Worm (Caenorhabditis elegans) whole organism, L1 larva: ENCODE results near the gene ztf-28.

Experiments used
- F16B12.6 ChIP-seq: fragments of 150-350 bp; optimal IDR thresholded peaks from 2 replicates; lab custom pipeline; 2014; ENCODE audit warnings: missing biosample characterization, missing genetic modification characterization
- ama-1 ChIP-seq: fragments of 150-350 bp; optimal IDR thresholded peaks from 2 replicates; lab custom pipeline; 2014
- fos-1 ChIP-seq: fragments of 150-350 bp; optimal IDR thresholded peaks from 2 replicates; lab custom pipeline; 2014; ENCODE audit warnings: missing biosample characterization, missing genetic modification characterization
- irx-1 ChIP-seq: sonication (generic microtip); optimal IDR thresholded peaks from 2 replicates; lab custom pipeline; 2016; ENCODE audit warnings: missing genetic modification characterization, missing compliant biosample characterization
- lin-14 ChIP-seq: fragments of 200-800 bp; sonication (Bioruptor generic); optimal IDR thresholded peaks from 2 replicates; lab custom pipeline; 2018; ENCODE audit warnings: mild to moderate bottlenecking, missing genetic modification characterization, moderate library complexity, missing compliant biosample characterization
- lin-39 ChIP-seq: fragments of 150-350 bp; optimal IDR thresholded peaks from 2 replicates; lab custom pipeline; 2014; ENCODE audit warnings: missing biosample characterization, missing genetic modification reagents, missing genetic modification characterization
- nhr-11 ChIP-seq: fragments of 150-350 bp; optimal IDR thresholded peaks from 2 replicates; lab custom pipeline; 2014; ENCODE audit warnings: missing biosample characterization, missing genetic modification characterization
- nhr-12 ChIP-seq: sonication (generic microtip); optimal IDR thresholded peaks from 2 replicates; lab custom pipeline; 2017; ENCODE audit warnings: missing biosample characterization, missing genetic modification characterization
- unc-130 ChIP-seq: fragments of 150-350 bp; optimal IDR thresholded peaks from 2 replicates; lab custom pipeline; 2017; ENCODE audit warnings: missing biosample characterization, missing genetic modification characterization, inconsistent platforms
- unc-30 ChIP-seq: sonication (generic microtip); optimal IDR thresholded peaks from 2 replicates; lab custom pipeline; 2017; ENCODE audit warnings: missing biosample characterization, missing genetic modification characterization
- ztf-11 ChIP-seq, 2 experiments: sonication (generic microtip); optimal IDR thresholded peaks; 2 replicates each; lab custom pipeline; 2016 to 2017; ENCODE audit warnings: missing genetic modification characterization in 2 of 2, missing biosample characterization in 1 of 2, missing compliant biosample characterization in 1 of 2
- ztf-4 ChIP-seq: fragments of 150-350 bp; optimal IDR thresholded peaks from 2 replicates; lab custom pipeline; 2014; ENCODE audit warnings: missing biosample characterization, missing genetic modification characterization

DNA sequence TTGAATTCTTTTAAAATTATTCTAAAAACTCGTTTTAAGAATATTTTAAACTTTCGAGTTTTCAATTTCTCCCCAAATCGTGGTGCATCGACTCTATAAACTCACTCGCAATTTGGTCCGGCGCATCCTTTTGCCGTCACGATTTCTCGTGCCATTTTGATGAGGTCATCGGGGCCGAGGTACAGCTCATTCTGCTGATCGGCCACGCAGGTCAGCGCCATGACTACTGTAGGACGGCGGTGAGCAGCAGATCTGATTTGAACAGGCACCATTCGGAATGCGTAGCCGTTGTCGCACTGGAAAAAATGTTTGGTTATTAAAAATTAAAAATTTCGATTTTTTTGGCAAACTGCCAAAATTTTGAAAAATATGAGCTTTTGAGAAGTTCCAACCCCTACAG is 42.2 kb downstream of the ztf-28 start:
- TF ChIP-seq ztf-11 (tag; optimal IDR thresholded peaks at IDR 0.05; lab: Kevin White, UChicago), result no peak
- TF ChIP-seq lin-14 (GFP tag; lab: Kevin White, UChicago), result no peak
- no peak for TF ChIP-seq F16B12.6 (tag; lab: Kevin White, UChicago)
- no peak for TF ChIP-seq nhr-12
- TF ChIP-seq ztf-4 (tag; lab: Kevin White, UChicago), result no peak
- TF ChIP-seq unc-130 (tag; lab: Kevin White, UChicago), result no peak
- TF ChIP-seq irx-1, result no peak
- no peak for TF ChIP-seq fos-1 (tag; lab: Kevin White, UChicago)
- TF ChIP-seq lin-39, result no peak
- no peak for TF ChIP-seq unc-30 (tag; lab: Kevin White, UChicago)
- TF ChIP-seq ama-1, result no peak
- no peak for TF ChIP-seq nhr-11
